Fruit fly (Drosophila melanogaster): Measurements from ENCODE around the gene CG6996.

Gene CG6996

DNA sequence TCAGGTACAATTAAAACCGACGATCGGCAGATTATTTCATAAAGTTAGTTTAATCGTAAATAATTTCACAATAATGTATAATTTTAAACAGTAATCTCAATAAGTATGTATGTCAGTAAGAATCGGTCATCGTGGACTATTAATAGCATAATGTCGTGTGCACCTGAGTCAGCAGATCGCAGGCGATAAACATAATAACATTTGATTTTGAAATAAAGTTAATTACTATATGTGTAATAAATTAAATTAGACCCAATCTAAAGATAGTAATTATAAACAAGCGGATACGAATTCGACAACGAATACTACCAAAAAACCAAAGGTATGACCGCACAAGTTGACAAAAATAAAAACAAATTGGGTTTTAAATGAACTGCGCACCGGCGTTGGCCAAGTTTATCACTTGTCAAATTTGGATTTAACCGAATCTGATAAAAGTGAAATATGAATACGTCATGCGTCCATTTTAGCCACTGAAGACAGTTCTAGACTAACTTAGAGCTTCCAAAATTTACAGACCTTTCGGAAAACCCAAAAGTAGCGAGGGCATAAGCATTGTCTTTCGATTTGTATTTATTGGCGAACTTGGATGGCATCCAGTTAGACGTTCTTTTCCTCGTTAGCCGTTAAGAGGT lies at the start of gene CG6996:
TSS of gene CG6996 (plus strand) at position 585 of the 635 bp plus-strand sequence.
- TF ChIP-seq CG6683 (GFP tag; optimal IDR thresholded peaks at IDR 0.05) (no peak), fru (optimal IDR thresholded peaks at IDR 0.05) (no peak), sens (GFP tag) (peak; percentile 11), grn (GFP tag; optimal IDR thresholded peaks at IDR 0.05) (peak; percentile 20), exex (tag; optimal IDR thresholded peaks at IDR 0.05) (peak; percentile 79), CG32532 (GFP tag; IDR thresholded peaks at IDR 0.05) (no peak)

DNA sequence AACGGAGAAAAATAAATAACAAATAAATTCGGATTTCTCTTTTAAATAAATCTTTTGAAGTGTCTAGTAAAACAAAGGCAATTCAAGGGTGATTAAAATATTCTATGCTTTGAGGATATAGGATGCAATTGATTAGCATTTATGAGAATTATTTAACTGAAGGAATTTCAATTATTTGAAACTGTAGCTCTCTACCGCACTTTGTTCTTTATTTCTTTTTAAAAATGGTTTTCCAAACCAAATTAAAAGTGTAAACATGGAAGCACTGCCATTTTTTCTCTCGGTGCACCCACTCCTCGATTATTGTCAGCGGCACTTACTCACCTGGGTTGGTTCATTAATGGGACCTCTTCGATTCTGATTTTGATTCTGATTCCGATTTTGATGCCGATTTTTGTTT lies 39.2 kb upstream of the CG6996 start:
- TF ChIP-seq exex (tag; optimal IDR thresholded peaks at IDR 0.05) (no peak), lab (GFP tag; optimal IDR thresholded peaks at IDR 0.05) (peak; percentile 1)

DNA sequence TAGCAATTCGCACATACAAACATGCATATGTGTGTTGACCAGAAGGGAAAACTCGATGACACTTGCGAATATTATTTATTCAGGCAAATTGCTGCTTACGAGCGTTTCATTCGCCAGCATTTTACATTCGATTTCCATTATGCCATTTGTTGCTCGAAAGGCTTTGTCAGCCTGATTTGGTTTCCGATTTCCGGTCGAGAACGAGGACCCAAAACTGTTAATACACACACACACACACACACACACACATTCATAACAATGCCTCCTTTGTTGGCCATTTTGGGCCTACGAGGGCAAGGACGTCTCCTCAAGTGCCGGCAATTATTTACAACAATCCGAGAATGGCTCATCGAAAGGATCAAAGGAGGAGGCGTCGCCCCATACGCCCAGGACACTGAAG lies 29.6 kb upstream of the CG6996 start:
- TF ChIP-seq dati (GFP tag; IDR thresholded peaks at IDR 0.05) (no peak), gce (GFP tag; IDR thresholded peaks at IDR 0.05) (0 out of 3 replicates have a peak, but pooled peaks have one; percentile 15), Ets65A (GFP tag) (peak; percentile 61), prd (optimal IDR thresholded peaks at IDR 0.05) (no peak), prd (GFP tag; IDR thresholded peaks at IDR 0.05) (no peak)

DNA sequence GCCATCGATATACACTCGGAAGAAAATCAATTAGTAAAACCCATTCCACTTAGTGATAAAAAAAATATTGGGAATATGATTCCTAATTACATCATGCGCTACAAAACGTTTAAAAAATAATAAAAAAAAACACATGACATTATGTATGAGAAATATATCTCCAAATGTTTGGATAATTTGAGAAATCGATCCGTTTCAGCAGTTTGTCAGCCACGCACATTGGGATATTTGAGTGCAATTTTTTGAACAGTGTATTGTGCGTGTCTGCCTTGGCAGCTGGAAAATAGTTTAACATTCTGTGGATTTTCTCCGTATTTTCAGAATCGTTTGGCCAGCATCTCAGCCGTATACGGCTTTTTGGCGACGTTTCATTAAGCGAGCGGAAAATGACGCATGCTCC lies 29.2 kb upstream of the CG6996 start:
- TF ChIP-seq ranshi (GFP tag; IDR thresholded peaks at IDR 0.05) (no peak), gcm2 (GFP tag; optimal IDR thresholded peaks at IDR 0.05) (no peak), lab (GFP tag; optimal IDR thresholded peaks at IDR 0.05) (peak; percentile 6), CG7556 (GFP tag; optimal IDR thresholded peaks at IDR 0.05) (peak; percentile 23), CG6765 (GFP tag; optimal IDR thresholded peaks at IDR 0.05) (no peak), Opbp (GFP tag; IDR thresholded peaks at IDR 0.05; ENCODE audit: partially characterized antibody) (no peak), Fer1 (GFP tag; optimal IDR thresholded peaks at IDR 0.05) (peak; percentile 9), sens (GFP tag) (peak; percentile 41), CG18599 (GFP tag; optimal IDR thresholded peaks at IDR 0.05) (peak; percentile 60), Hr51 (GFP tag; optimal IDR thresholded peaks at IDR 0.05) (peak in 1 of 2 experiments; percentile 19), CG7963 (GFP tag; IDR thresholded peaks at IDR 0.05; ENCODE audit: partially characterized antibody) (no peak), Meics (GFP tag; optimal IDR thresholded peaks at IDR 0.05) (peak; percentile 5), bowl (GFP tag; IDR thresholded peaks at IDR 0.05) (no peak), CG11504 (tag; optimal IDR thresholded peaks at IDR 0.05) (peak; percentile 24), lilli (GFP tag; optimal IDR thresholded peaks at IDR 0.05) (no peak), CG11560 (tag; IDR thresholded peaks at IDR 0.05) (no peak), CG10267 (tag; optimal IDR thresholded peaks at IDR 0.05) (no peak), sens-2 (GFP tag; IDR thresholded peaks at IDR 0.05) (no peak), Hand (GFP tag; optimal IDR thresholded peaks at IDR 0.05) (peak; percentile 5), D19B (GFP tag; optimal IDR thresholded peaks at IDR 0.05) (no peak), pho (GFP tag; optimal IDR thresholded peaks at IDR 0.05) (peak; percentile 5), CG14860 (GFP tag; IDR thresholded peaks at IDR 0.05; ENCODE audit: partially characterized antibody) (no peak), CG2116 (GFP tag; optimal IDR thresholded peaks at IDR 0.05) (no peak), Fer3 (tag; optimal IDR thresholded peaks at IDR 0.05) (no peak), eyg (GFP tag; optimal IDR thresholded peaks at IDR 0.05) (no peak), CG6175 (GFP tag; IDR thresholded peaks at IDR 0.05) (no peak), exex (tag; optimal IDR thresholded peaks at IDR 0.05) (no peak), CG32532 (GFP tag; IDR thresholded peaks at IDR 0.05) (0 out of 2 replicates have a peak, but pooled peaks have one; percentile 10), fd64A (GFP tag; optimal IDR thresholded peaks at IDR 0.05) (no peak), CG16813 (GFP tag; IDR thresholded peaks at IDR 0.05; ENCODE audit: partially characterized antibody) (no peak), klu (GFP tag; IDR thresholded peaks at IDR 0.05) (no peak), CG2120 (GFP tag; optimal IDR thresholded peaks at IDR 0.05) (peak; percentile 53), hbn (GFP tag; IDR thresholded peaks at IDR 0.05; ENCODE audit: partially characterized antibody) (no peak), slbo (GFP tag; IDR thresholded peaks at IDR 0.05) (no peak), Lim3 (GFP tag; IDR thresholded peaks at IDR 0.05) (no peak), gem (tag; optimal IDR thresholded peaks at IDR 0.05) (peak; percentile 35), YL-1 (GFP tag; optimal IDR thresholded peaks at IDR 0.05) (no peak)

Measured in whole organism, embryonic.